Worm (Caenorhabditis elegans) whole organism, young adult: ENCODE results near the gene Y39A3B.7.

ENCODE experiments used
- B0035.1 ChIP-seq: sonication (generic microtip); optimal IDR thresholded peaks from 2 replicates; lab custom pipeline; 2016; ENCODE audit warnings: missing genetic modification characterization, mild to moderate bottlenecking, missing compliant biosample characterization, missing genotype, missing genetic modification reagents
- D2030.7 ChIP-seq: fragments of 200-800 bp; sonication (Bioruptor generic); IDR thresholded peaks from 2 replicates; pipeline ENCODE4 v1.3.6; 2022; ENCODE audit warnings: missing genetic modification reagents, missing genetic modification characterization, missing compliant biosample characterization
- F22D6.2 ChIP-seq: sonication (generic microtip); optimal IDR thresholded peaks from 2 replicates; lab custom pipeline; 2016; ENCODE audit warnings: mild to moderate bottlenecking, missing genetic modification characterization, missing compliant biosample characterization
- F49E8.2 ChIP-seq: sonication (generic microtip); optimal IDR thresholded peaks from 3 replicates; lab custom pipeline; 2017; ENCODE audit warnings: missing genetic modification characterization, mild to moderate bottlenecking, missing compliant biosample characterization, antibody characterized with exemption, moderate library complexity; ENCODE audit not compliant: insufficient read depth
- K12H6.12 ChIP-seq: fragments of 200-800 bp; sonication (Bioruptor generic); optimal IDR thresholded peaks from 2 replicates; lab custom pipeline; 2018; ENCODE audit warnings: mild to moderate bottlenecking, missing genetic modification characterization, missing compliant biosample characterization
- T07F8.4 ChIP-seq: sonication (generic microtip); optimal IDR thresholded peaks from 2 replicates; lab custom pipeline; 2016; ENCODE audit warnings: mild to moderate bottlenecking, missing genetic modification characterization, moderate library complexity, missing compliant biosample characterization
- Y79H2A.3 ChIP-seq: fragments of 200-800 bp; sonication (Bioruptor generic); conservative IDR thresholded peaks from 2 replicates; pipeline ENCODE4 v1.3.6; 2022; ENCODE audit warnings: missing genetic modification reagents, missing genetic modification characterization, missing compliant biosample characterization
- ama-1 ChIP-seq, 3 experiments: fragments of 150-350 bp in 1 of 3; sonication (generic microtip) in 2 of 3; optimal IDR thresholded peaks; 2 replicates each; lab custom pipeline; 2014 to 2018; ENCODE audit warnings: missing biosample characterization in 2 of 3, missing genetic modification characterization in 2 of 3, missing genetic modification reagents in 2 of 3
- attf-3 ChIP-seq: fragments of 200-800 bp; sonication (Bioruptor generic); conservative IDR thresholded peaks from 2 replicates; pipeline ENCODE4 v1.3.6; 2022; ENCODE audit warnings: missing genetic modification reagents, missing genetic modification characterization, missing compliant biosample characterization
- bed-2 ChIP-seq: fragments of 200-800 bp; sonication (Bioruptor generic); IDR thresholded peaks from 2 replicates; pipeline ENCODE4 v1.3.6; 2022; ENCODE audit warnings: missing genetic modification reagents, missing genetic modification characterization, missing compliant biosample characterization
- cebp-2 ChIP-seq: fragments of 200-800 bp; sonication (Bioruptor generic); IDR thresholded peaks from 2 replicates; pipeline ENCODE4 v1.3.6; 2022; ENCODE audit warnings: missing genetic modification characterization, missing compliant biosample characterization
- ceh-40 ChIP-seq: fragments of 200-800 bp; sonication (Bioruptor generic); IDR thresholded peaks from 2 replicates; pipeline ENCODE4 v1.3.6; 2022; ENCODE audit warnings: missing genetic modification characterization, missing compliant biosample characterization
- ceh-79 ChIP-seq: sonication (generic microtip); optimal IDR thresholded peaks from 2 replicates; lab custom pipeline; 2017; ENCODE audit warnings: mild to moderate bottlenecking, missing genetic modification characterization, missing compliant biosample characterization
- die-1 ChIP-seq: sonication (generic microtip); optimal IDR thresholded peaks from 2 replicates; lab custom pipeline; 2016; ENCODE audit warnings: missing genotype, mild to moderate bottlenecking, missing genetic modification characterization, missing compliant biosample characterization
- dox-1 ChIP-seq: fragments of 200-800 bp; sonication (Bioruptor generic); IDR thresholded peaks from 2 replicates; pipeline ENCODE4 v1.3.6; 2022; ENCODE audit warnings: missing genetic modification reagents, missing genetic modification characterization, missing compliant biosample characterization
- gei-17 ChIP-seq: fragments of 200-800 bp; sonication (Bioruptor generic); optimal IDR thresholded peaks from 2 replicates; lab custom pipeline; 2018; ENCODE audit warnings: mild to moderate bottlenecking, missing genetic modification characterization, missing compliant biosample characterization
- hlh-12 ChIP-seq: sonication (generic microtip); optimal IDR thresholded peaks from 2 replicates; lab custom pipeline; 2016; ENCODE audit warnings: missing genetic modification characterization, missing compliant biosample characterization
- hmg-1.2 ChIP-seq: fragments of 200-800 bp; sonication (Bioruptor generic); IDR thresholded peaks from 2 replicates; pipeline ENCODE4 v1.3.6; 2022; ENCODE audit warnings: missing genetic modification reagents, missing genetic modification characterization, missing compliant biosample characterization
- let-526 ChIP-seq: fragments of 200-800 bp; sonication (Bioruptor generic); IDR thresholded peaks from 2 replicates; pipeline ENCODE4 v1.3.6; 2022; ENCODE audit warnings: missing genetic modification reagents, missing genetic modification characterization, missing compliant biosample characterization
- lin-26 ChIP-seq: fragments of 200-800 bp; sonication (Bioruptor generic); IDR thresholded peaks from 2 replicates; pipeline ENCODE4 v1.3.6; 2022; ENCODE audit warnings: missing genetic modification reagents, missing genetic modification characterization, missing compliant biosample characterization
- lin-54 ChIP-seq: fragments of 200-800 bp; sonication (Bioruptor generic); optimal IDR thresholded peaks from 2 replicates; lab custom pipeline; 2018; ENCODE audit warnings: mild to moderate bottlenecking, missing genetic modification characterization, missing compliant biosample characterization
- lsl-1 ChIP-seq: fragments of 200-800 bp; sonication (Bioruptor generic); optimal IDR thresholded peaks from 2 replicates; lab custom pipeline; 2018; ENCODE audit warnings: mild to moderate bottlenecking, missing genetic modification characterization, moderate library complexity, missing compliant biosample characterization
- lsy-27 ChIP-seq: sonication (generic microtip); optimal IDR thresholded peaks from 2 replicates; lab custom pipeline; 2017; ENCODE audit warnings: missing genetic modification characterization, mild to moderate bottlenecking, missing compliant biosample characterization, antibody characterized with exemption, missing genotype, borderline replicate concordance; ENCODE audit not compliant: insufficient read depth
- madf-3 ChIP-seq: fragments of 200-800 bp; sonication (Bioruptor generic); IDR thresholded peaks from 2 replicates; pipeline ENCODE4 v1.3.6; 2022; ENCODE audit warnings: missing genetic modification reagents, missing genetic modification characterization, missing compliant biosample characterization
- madf-6 ChIP-seq: fragments of 200-800 bp; sonication (Bioruptor generic); IDR thresholded peaks from 2 replicates; pipeline ENCODE4 v1.3.6; 2022; ENCODE audit warnings: missing genetic modification reagents, missing genetic modification characterization, missing compliant biosample characterization
- nhr-90 ChIP-seq: sonication (generic microtip); optimal IDR thresholded peaks from 2 replicates; lab custom pipeline; 2016; ENCODE audit warnings: missing genotype, mild to moderate bottlenecking, missing genetic modification characterization, missing compliant biosample characterization
- rcor-1 ChIP-seq: fragments of 200-800 bp; sonication (Bioruptor generic); IDR thresholded peaks from 2 replicates; pipeline ENCODE4 v1.3.6; 2022; ENCODE audit warnings: missing genetic modification reagents, missing genetic modification characterization, missing compliant biosample characterization
- rec-8 ChIP-seq, 2 experiments: sonication (generic microtip); optimal IDR thresholded peaks; 2 replicates each; lab custom pipeline; 2016; ENCODE audit warnings: mild to moderate bottlenecking in 2 of 2, missing genetic modification characterization in 2 of 2, missing genetic modification reagents in 2 of 2, missing genotype in 2 of 2, missing biosample characterization in 1 of 2, missing compliant biosample characterization in 1 of 2, moderate library complexity in 1 of 2
- repo-1 ChIP-seq: sonication (generic microtip); optimal IDR thresholded peaks from 2 replicates; lab custom pipeline; 2017; ENCODE audit warnings: mild to moderate bottlenecking, missing genetic modification characterization, missing compliant biosample characterization
- snpc-1.1 ChIP-seq: sonication (generic microtip); optimal IDR thresholded peaks from 2 replicates; lab custom pipeline; 2017; ENCODE audit warnings: missing genetic modification characterization, mild to moderate bottlenecking, missing compliant biosample characterization, antibody characterized with exemption, moderate library complexity, missing genotype, missing genetic modification reagents; ENCODE audit not compliant: insufficient read depth
- snpc-4 ChIP-seq, 5 experiments: fragments of 150-350 bp in 1 of 5; sonication (generic microtip) in 4 of 5; optimal IDR thresholded peaks; 2 replicates each; lab custom pipeline; 2014 to 2018; ENCODE audit warnings: missing genetic modification characterization in 5 of 5, missing biosample characterization in 3 of 5, antibody characterized with exemption in 2 of 5, mild to moderate bottlenecking in 2 of 5, missing compliant biosample characterization in 2 of 5, missing genotype in 2 of 5, moderate library complexity in 2 of 5, missing genetic modification reagents in 1 of 5
- sptf-2 ChIP-seq: fragments of 200-800 bp; sonication (Bioruptor generic); optimal IDR thresholded peaks from 2 replicates; lab custom pipeline; 2018; ENCODE audit warnings: mild to moderate bottlenecking, missing genetic modification characterization, missing compliant biosample characterization
- tbp1 ChIP-seq: fragments of 200-800 bp; sonication (Bioruptor generic); optimal IDR thresholded peaks from 2 replicates; lab custom pipeline; 2018; ENCODE audit warnings: mild to moderate bottlenecking, missing genetic modification characterization, missing compliant biosample characterization
- tbx-9 ChIP-seq: sonication (generic microtip); optimal IDR thresholded peaks from 2 replicates; lab custom pipeline; 2016; ENCODE audit warnings: borderline replicate concordance, missing genetic modification characterization, inconsistent platforms, missing compliant biosample characterization
- unc-130 ChIP-seq: sonication (generic microtip); optimal IDR thresholded peaks from 2 replicates; lab custom pipeline; 2016; ENCODE audit warnings: missing genetic modification reagents, missing genetic modification characterization, missing compliant biosample characterization
- unc-62 ChIP-seq: fragments of 150-350 bp; optimal IDR thresholded peaks from 2 replicates; lab custom pipeline; 2014; ENCODE audit warnings: missing biosample characterization, missing genetic modification reagents, missing genetic modification characterization
- xnd-1 ChIP-seq: sonication (generic microtip); optimal IDR thresholded peaks from 2 replicates; lab custom pipeline; 2016; ENCODE audit warnings: missing genotype, missing genetic modification reagents, missing genetic modification characterization, missing compliant biosample characterization
- ztf-28 ChIP-seq: fragments of 200-800 bp; sonication (Bioruptor generic); IDR thresholded peaks from 2 replicates; pipeline ENCODE4 v1.3.6; 2022; ENCODE audit warnings: missing genetic modification reagents, missing genetic modification characterization, missing compliant biosample characterization
- ztf-6 ChIP-seq: fragments of 200-800 bp; sonication (Bioruptor generic); IDR thresholded peaks from 2 replicates; pipeline ENCODE4 v1.3.6; 2022; ENCODE audit warnings: missing genetic modification reagents, missing genetic modification characterization, missing compliant biosample characterization

The Y39A3B.7 gene

DNA sequence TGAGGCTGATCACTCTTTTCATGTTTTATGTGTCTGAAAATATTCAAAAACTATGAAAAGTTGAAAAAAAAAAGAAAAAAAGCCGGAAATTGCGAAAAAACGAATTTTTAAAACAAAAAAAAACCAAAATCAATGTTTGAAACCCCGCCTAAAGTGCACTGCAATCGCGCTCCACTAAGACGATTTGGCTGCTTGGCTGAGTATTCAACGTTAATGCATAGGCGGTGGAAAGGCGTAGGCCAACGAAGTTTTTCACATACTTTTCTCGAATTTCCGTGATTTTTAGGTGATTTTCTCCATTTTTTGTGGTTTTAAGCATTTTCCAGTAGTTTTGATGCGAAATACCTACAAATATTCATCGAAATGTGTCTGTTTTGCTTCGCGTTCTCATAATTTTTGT, 34.5 kb downstream of the Y39A3B.7 start, which contains the start of the genes polh-1 and rps-22 (continued):
- TF ChIP-seq cebp-2 (GFP tag; lab: Robert Waterston, UW), result no peak
- no peak for TF ChIP-seq snpc-4 (GFP tag; optimal IDR thresholded peaks at IDR 0.05; lab: Kevin White, UChicago)
- TF ChIP-seq snpc-4 (tag; optimal IDR thresholded peaks at IDR 0.05; lab: Kevin White, UChicago), result peak in 3 of 4 experiments; percentile 16 to 76 (median 48)
- peak; percentile 57; the same call in 1 of the 2 replicates for TF ChIP-seq madf-6 (GFP tag; lab: Robert Waterston, UW)
- TF ChIP-seq ztf-6 (GFP tag; lab: Robert Waterston, UW), result no peak
- TF ChIP-seq B0035.1 (tag; lab: Kevin White, UChicago), result no peak
- peak; percentile 61 for TF ChIP-seq dox-1 (GFP tag; lab: Robert Waterston, UW)
- no peak for TF ChIP-seq tbx-9 (tag; lab: Kevin White, UChicago)
- no peak for TF ChIP-seq ceh-40
- peak; percentile 38 for TF ChIP-seq K12H6.12 (tag; lab: Kevin White, UChicago)
- TF ChIP-seq hmg-1.2 (GFP tag; lab: Robert Waterston, UW), result peak; percentile 93
- TF ChIP-seq nhr-90 (tag; lab: Kevin White, UChicago), result no peak
- TF ChIP-seq let-526 (GFP tag; lab: Robert Waterston, UW), result no peak
- TF ChIP-seq unc-62 (GFP tag; lab: Kevin White, UChicago), result peak; percentile 62
- peak; percentile 85 for TF ChIP-seq D2030.7 (GFP tag; lab: Robert Waterston, UW)
- no peak for TF ChIP-seq die-1
- peak; percentile 56 for TF ChIP-seq tbp1 (GFP tag; lab: Kevin White, UChicago)
- TF ChIP-seq F22D6.2 (tag; lab: Kevin White, UChicago), result no peak
- TF ChIP-seq hlh-12 (tag; lab: Kevin White, UChicago), result no peak
- no peak for TF ChIP-seq lsy-27
- TF ChIP-seq rcor-1, result peak; percentile 66; the same call in 1 of the 2 replicates
- TF ChIP-seq unc-130, result no peak
- peak; percentile 72 for TF ChIP-seq F49E8.2 (tag; lab: Kevin White, UChicago)
- TF ChIP-seq rec-8 (tag; optimal IDR thresholded peaks at IDR 0.05; lab: Kevin White, UChicago), result no peak
- TF ChIP-seq gei-17 (GFP tag; lab: Kevin White, UChicago), result no peak
- TF ChIP-seq ceh-79, result no peak
- TF ChIP-seq T07F8.4 (tag; lab: Kevin White, UChicago), result no peak
- TF ChIP-seq repo-1, result no peak
- TF ChIP-seq attf-3, result peak; percentile 84

DNA sequence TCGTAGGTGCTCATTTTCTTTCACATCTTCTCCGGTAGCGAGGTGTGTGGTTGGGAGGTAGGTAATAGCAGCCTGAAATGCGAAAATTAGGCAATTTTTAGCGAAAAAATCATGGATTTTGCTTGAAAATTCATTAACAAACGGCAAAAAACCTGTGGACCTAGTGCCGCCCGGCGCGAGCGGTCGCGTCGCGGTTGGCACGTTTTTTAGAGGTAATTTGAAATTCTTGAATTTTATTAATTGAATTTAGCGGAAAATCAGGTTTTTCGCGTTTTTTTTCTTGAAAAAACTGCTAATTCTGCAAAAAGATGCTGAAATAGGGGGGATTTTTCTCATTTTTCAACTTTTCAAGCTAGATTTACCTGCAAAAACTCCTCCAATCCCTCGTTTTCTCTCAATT, 35.4 kb downstream of the Y39A3B.7 start:
- TF ChIP-seq lin-26 (GFP tag; lab: Robert Waterston, UW) (no peak), ztf-28 (GFP tag; lab: Robert Waterston, UW) (no peak), snpc-1.1 (tag; lab: Kevin White, UChicago) (no peak), lin-54 (peak; percentile 10), ama-1 (optimal IDR thresholded peaks at IDR 0.05; lab: Kevin White, UChicago) (no peak), ama-1 (GFP tag; optimal IDR thresholded peaks at IDR 0.05; lab: Kevin White, UChicago) (no peak), Y79H2A.3 (GFP tag; lab: Robert Waterston, UW) (no peak), xnd-1 (tag; lab: Kevin White, UChicago) (no peak), sptf-2 (no peak), madf-3 (GFP tag; lab: Robert Waterston, UW) (peak; percentile 89), bed-2 (GFP tag; lab: Robert Waterston, UW) (no peak), lsl-1 (GFP tag; lab: Kevin White, UChicago) (no peak)
- TF ChIP-seq, all 124 proteins: peak for 2
